Fruit fly (Drosophila melanogaster) whole organism, embryonic: ENCODE measurements around the gene ng2.
A peak's percentile ranks its signal among the peaks of the same experiment; 100 is the strongest.

Experiments
- Abd-B ChIP-seq: fragments of 200-800 bp; sonication (Bioruptor generic); optimal IDR thresholded peaks from 2 replicates; lab custom pipeline; 2018; ENCODE audit warnings: missing biosample characterization, mild to moderate bottlenecking, missing genetic modification characterization, moderate library complexity
- Atf3 ChIP-seq: fragments of 200-800 bp; sonication (Bioruptor generic); optimal IDR thresholded peaks from 3 replicates; lab custom pipeline; 2016; ENCODE audit warnings: missing biosample characterization, missing genetic modification characterization
- Atf6 ChIP-seq: fragments of 200-800 bp; sonication (Bioruptor generic); IDR thresholded peaks from 2 replicates; pipeline ENCODE4 v1.3.6; 2022; ENCODE audit warnings: missing biosample characterization, missing genetic modification characterization
- B-H2 ChIP-seq: fragments of 200-800 bp; sonication (Bioruptor generic); optimal IDR thresholded peaks from 2 replicates; lab custom pipeline; 2018; ENCODE audit warnings: missing biosample characterization, mild to moderate bottlenecking, missing genetic modification characterization
- CG10979 ChIP-seq: fragments of 200-800 bp; sonication (Bioruptor generic); optimal IDR thresholded peaks from 2 replicates; lab custom pipeline; 2018; ENCODE audit warnings: missing biosample characterization, mild to moderate bottlenecking, missing genetic modification characterization, moderate library complexity
- CG11398 ChIP-seq: fragments of 200-800 bp; sonication (Bioruptor generic); optimal IDR thresholded peaks from 2 replicates; lab custom pipeline; 2016; ENCODE audit warnings: missing biosample characterization, missing genetic modification characterization
- CG11696 ChIP-seq: fragments of 200-800 bp; sonication (Bioruptor generic); IDR thresholded peaks from 2 replicates; pipeline ENCODE4 v1.3.6; 2022; ENCODE audit warnings: missing biosample characterization, missing genetic modification characterization
- CG13287 ChIP-seq: fragments of 200-800 bp; sonication (Bioruptor generic); IDR thresholded peaks from 2 replicates; pipeline ENCODE4 v1.3.6; 2022; ENCODE audit warnings: missing biosample characterization, missing genetic modification characterization; ENCODE audit not compliant: partially characterized antibody
- CG14667 ChIP-seq: fragments of 200-800 bp; sonication (Bioruptor generic); IDR thresholded peaks from 2 replicates; pipeline ENCODE4 v1.3.6; 2022; ENCODE audit warnings: missing biosample characterization, missing genetic modification characterization
- CG17359 ChIP-seq: fragments of 200-800 bp; sonication (Bioruptor generic); optimal IDR thresholded peaks from 3 replicates; lab custom pipeline; 2018; ENCODE audit warnings: missing biosample characterization, mild to moderate bottlenecking, missing genetic modification characterization, moderate library complexity
- CG17802 ChIP-seq: fragments of 200-800 bp; sonication (Bioruptor generic); optimal IDR thresholded peaks from 2 replicates; lab custom pipeline; 2018; ENCODE audit warnings: missing biosample characterization, mild to moderate bottlenecking, missing genetic modification characterization, moderate library complexity
- CG1832 ChIP-seq: fragments of 200-800 bp; sonication (Bioruptor generic); optimal IDR thresholded peaks from 2 replicates; lab custom pipeline; 2017; ENCODE audit warnings: missing biosample characterization, mild to moderate bottlenecking, missing genetic modification characterization, inconsistent platforms
- CG3065 ChIP-seq: fragments of 200-800 bp; sonication (Bioruptor generic); optimal IDR thresholded peaks from 2 replicates; lab custom pipeline; 2016; ENCODE audit warnings: missing biosample characterization, missing genetic modification characterization
- CG32532 ChIP-seq: fragments of 200-800 bp; sonication (Bioruptor generic); IDR thresholded peaks from 2 replicates; pipeline ENCODE4 v1.3.6; 2022; ENCODE audit warnings: missing biosample characterization, missing genetic modification characterization
- CG3281 ChIP-seq: fragments of 200-800 bp; sonication (Bioruptor generic); optimal IDR thresholded peaks from 3 replicates; lab custom pipeline; 2017; ENCODE audit warnings: missing biosample characterization, mild to moderate bottlenecking, missing genetic modification characterization
- CG4404 ChIP-seq: fragments of 200-800 bp; sonication (Bioruptor generic); IDR thresholded peaks from 2 replicates; pipeline ENCODE4 v1.3.6; 2022; ENCODE audit warnings: missing biosample characterization, missing genetic modification characterization
- CG6813 ChIP-seq: fragments of 200-800 bp; sonication (Bioruptor generic); optimal IDR thresholded peaks from 2 replicates; lab custom pipeline; 2017; ENCODE audit warnings: missing biosample characterization, missing genetic modification characterization, mild to moderate bottlenecking, moderate library complexity, missing genetic modification reagents
- CG8765 ChIP-seq: fragments of 200-800 bp; sonication (Bioruptor generic); IDR thresholded peaks from 2 replicates; pipeline ENCODE4 v1.3.6; 2022; ENCODE audit warnings: missing biosample characterization, missing genetic modification characterization
- CG9437 ChIP-seq: fragments of 200-800 bp; sonication (Bioruptor generic); optimal IDR thresholded peaks from 2 replicates; lab custom pipeline; 2018; ENCODE audit warnings: missing biosample characterization, mild to moderate bottlenecking, missing genetic modification characterization
- CG9932 ChIP-seq: fragments of 200-800 bp; sonication (Bioruptor generic); IDR thresholded peaks from 2 replicates; pipeline ENCODE4 v1.3.6; 2022; ENCODE audit warnings: missing biosample characterization, missing genetic modification characterization
- Dip3 ChIP-seq: fragments of 200-800 bp; sonication (Bioruptor generic); optimal IDR thresholded peaks from 3 replicates; lab custom pipeline; 2016; ENCODE audit warnings: missing biosample characterization, missing genetic modification characterization
- HHEX ChIP-seq: fragments of 200-800 bp; sonication (Bioruptor generic); optimal IDR thresholded peaks from 3 replicates; lab custom pipeline; 2017; ENCODE audit warnings: missing biosample characterization, mild to moderate bottlenecking, missing genetic modification characterization, missing genetic modification reagents
- Hsf ChIP-seq: fragments of 200-800 bp; sonication (Bioruptor generic); optimal IDR thresholded peaks from 3 replicates; lab custom pipeline; 2016; ENCODE audit warnings: missing biosample characterization, missing genetic modification characterization
- Jarid2 ChIP-seq: fragments of 200-800 bp; sonication (Bioruptor generic); optimal IDR thresholded peaks from 3 replicates; lab custom pipeline; 2017; ENCODE audit warnings: mild to moderate bottlenecking, missing biosample characterization, missing genetic modification reagents, missing genetic modification characterization
- Kr ChIP-seq: fragments of 200-800 bp; sonication (Bioruptor generic); optimal IDR thresholded peaks from 2 replicates; lab custom pipeline; 2017; ENCODE audit warnings: missing biosample characterization, mild to moderate bottlenecking, missing genetic modification characterization
- MBD-R2 ChIP-seq: fragments of 200-800 bp; sonication (Bioruptor generic); IDR thresholded peaks from 2 replicates; pipeline ENCODE4 v1.3.6; 2022; ENCODE audit warnings: missing biosample characterization, missing genetic modification characterization
- Pdp1 ChIP-seq, 2 experiments: fragments of 200-800 bp; sonication (Bioruptor generic); optimal IDR thresholded peaks; 3 replicates each; lab custom pipeline; 2016; ENCODE audit warnings: missing biosample characterization in 2 of 2, missing genetic modification characterization in 2 of 2, mild to moderate bottlenecking in 1 of 2, moderate library complexity in 1 of 2
- Trl ChIP-seq, 3 experiments: fragments of >200 bp in 2 of 3; fragments of 200-800 bp in 1 of 3; sonication (Bioruptor generic) in 1 of 3; optimal IDR thresholded peaks; 2 replicates in 1 of 3; 3 replicates in 2 of 3; lab custom pipeline; 2016 to 2017; ENCODE audit warnings: missing biosample characterization in 1 of 3, missing genetic modification characterization in 1 of 3
- Xrp1 ChIP-seq: fragments of 200-800 bp; sonication (Bioruptor generic); IDR thresholded peaks from 2 replicates; pipeline ENCODE4 v1.3.6; 2022; ENCODE audit warnings: missing biosample characterization, missing genetic modification characterization
- az2 ChIP-seq: fragments of 200-800 bp; sonication (Bioruptor generic); optimal IDR thresholded peaks from 3 replicates; lab custom pipeline; 2016; ENCODE audit warnings: missing biosample characterization, missing genetic modification characterization
- dpn ChIP-seq, 2 experiments: fragments of 200-800 bp; sonication (Bioruptor generic); optimal IDR thresholded peaks; 3 replicates each; lab custom pipeline; 2016; ENCODE audit warnings: missing biosample characterization in 2 of 2, missing genetic modification characterization in 2 of 2
- en ChIP-seq: fragments of 200-800 bp; sonication (Bioruptor generic); optimal IDR thresholded peaks from 2 replicates; lab custom pipeline; 2016; ENCODE audit warnings: missing biosample characterization, missing genetic modification characterization
- exex ChIP-seq: fragments of 200-800 bp; sonication (Bioruptor generic); optimal IDR thresholded peaks from 4 replicates; lab custom pipeline; 2018; ENCODE audit warnings: missing biosample characterization, mild to moderate bottlenecking, missing genetic modification characterization, moderate library complexity
- gro ChIP-seq: fragments of 200-800 bp; sonication (Bioruptor generic); optimal IDR thresholded peaks from 2 replicates; lab custom pipeline; 2016; ENCODE audit warnings: missing biosample characterization, missing genetic modification characterization
- lab ChIP-seq: fragments of 200-800 bp; sonication (Bioruptor generic); optimal IDR thresholded peaks from 3 replicates; lab custom pipeline; 2017; ENCODE audit warnings: missing biosample characterization, missing genetic modification characterization, mild to moderate bottlenecking, moderate library complexity, missing genetic modification reagents
- lov ChIP-seq, 2 experiments: fragments of 200-800 bp in 1 of 2; fragments of >200 bp in 1 of 2; sonication (Bioruptor generic) in 1 of 2; IDR thresholded peaks in 1 of 2; optimal IDR thresholded peaks in 1 of 2; 2 replicates in 1 of 2; 3 replicates in 1 of 2; pipeline versions ENCODE4 v1.3.6 to Lab custom; 2017 to 2022; ENCODE audit warnings: missing biosample characterization in 1 of 2, missing genetic modification characterization in 1 of 2
- pho ChIP-seq: fragments of 200-800 bp; sonication (Bioruptor generic); optimal IDR thresholded peaks from 2 replicates; lab custom pipeline; 2016; ENCODE audit warnings: missing biosample characterization, missing genetic modification characterization
- phol ChIP-seq: fragments of 200-800 bp; sonication (Bioruptor generic); optimal IDR thresholded peaks from 3 replicates; lab custom pipeline; 2018; ENCODE audit warnings: missing biosample characterization, mild to moderate bottlenecking, missing genetic modification characterization, moderate library complexity
- psq ChIP-seq: fragments of 200-800 bp; sonication (Bioruptor generic); optimal IDR thresholded peaks from 2 replicates; lab custom pipeline; 2017; ENCODE audit warnings: missing biosample characterization, missing genetic modification characterization
- run ChIP-seq: fragments of 200-800 bp; sonication (Bioruptor generic); optimal IDR thresholded peaks from 3 replicates; lab custom pipeline; 2018; ENCODE audit warnings: missing biosample characterization, mild to moderate bottlenecking, missing genetic modification characterization
- sima ChIP-seq: fragments of 200-800 bp; sonication (Bioruptor generic); optimal IDR thresholded peaks from 2 replicates; lab custom pipeline; 2016; ENCODE audit warnings: missing biosample characterization, missing genetic modification characterization
- so ChIP-seq: fragments of 200-800 bp; sonication (Bioruptor generic); IDR thresholded peaks from 3 replicates; pipeline ENCODE4 v1.3.6; 2022; ENCODE audit warnings: missing biosample characterization, missing genetic modification characterization
- sug ChIP-seq: fragments of 200-800 bp; optimal IDR thresholded peaks from 2 replicates; lab custom pipeline; 2019; ENCODE audit warnings: missing biosample characterization, mild to moderate bottlenecking, missing genetic modification characterization, moderate library complexity
- toy ChIP-seq: fragments of 200-800 bp; sonication (Bioruptor generic); IDR thresholded peaks from 2 replicates; pipeline ENCODE4 v1.3.6; 2022; ENCODE audit warnings: missing biosample characterization, missing genetic modification characterization
- trem ChIP-seq: fragments of 200-800 bp; optimal IDR thresholded peaks from 3 replicates; lab custom pipeline; 2019; ENCODE audit warnings: missing biosample characterization, mild to moderate bottlenecking, missing genetic modification characterization, moderate library complexity
- vvl ChIP-seq: fragments of 200-800 bp; sonication (Bioruptor generic); IDR thresholded peaks from 2 replicates; pipeline ENCODE4 v1.3.6; 2022; ENCODE audit warnings: missing biosample characterization, missing genetic modification characterization
- wek ChIP-seq: fragments of 200-800 bp; sonication (Bioruptor generic); optimal IDR thresholded peaks from 3 replicates; lab custom pipeline; 2018; ENCODE audit warnings: missing biosample characterization, mild to moderate bottlenecking, missing genetic modification characterization, moderate library complexity

The ng2 gene

DNA sequence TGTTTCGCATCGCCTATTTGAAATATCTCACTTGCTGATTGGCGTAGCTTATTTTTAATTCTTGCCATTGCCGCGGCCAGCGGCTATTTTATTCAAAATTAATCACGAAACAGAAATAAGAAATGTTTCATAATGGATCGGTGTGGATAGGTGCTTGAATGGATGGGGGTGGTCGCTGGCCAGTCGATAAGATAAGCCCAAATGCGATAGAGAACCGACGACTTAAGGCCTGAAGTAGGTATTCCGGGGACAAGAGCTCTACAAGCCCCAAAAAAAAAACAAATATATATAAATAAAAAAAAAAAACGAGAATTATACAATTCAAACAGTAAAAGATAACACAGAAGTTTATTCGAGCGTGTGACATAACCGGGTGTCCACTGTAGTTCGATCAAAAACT is 20.2 kb upstream of the ng2 start (continued):
- TF ChIP-seq Jarid2 (no peak), Atf3 (GFP tag; lab: Kevin White, UChicago) (no peak), CG17359 (peak; percentile 25), lab (GFP tag; lab: Kevin White, UChicago) (peak; percentile 57), exex (tag; lab: Kevin White, UChicago) (peak; percentile 81), CG1832 (GFP tag; lab: Kevin White, UChicago) (no peak), az2 (GFP tag; lab: Kevin White, UChicago) (no peak), Dip3 (GFP tag; lab: Kevin White, UChicago) (no peak), trem (tag; lab: Kevin White, UChicago) (no peak), CG10979 (no peak), vvl (no peak), Pdp1 (GFP tag; optimal IDR thresholded peaks at IDR 0.05; lab: Kevin White, UChicago) (peak in 1 of 2 experiments; percentile 69), dpn (GFP tag; optimal IDR thresholded peaks at IDR 0.05; lab: Kevin White, UChicago) (no peak), run (tag; lab: Kevin White, UChicago) (no peak), sug (tag; lab: Kevin White, UChicago) (peak; percentile 39), Xrp1 (GFP tag; lab: Robert Waterston, UW) (no peak)

dm6 chrX:3255569-3256309 is 15.4 kb upstream of the ng2 start:
- no peak for TF ChIP-seq lov (optimal IDR thresholded peaks at IDR 0.05; lab: Kevin White, UChicago)
- no peak for TF ChIP-seq lov (GFP tag; IDR thresholded peaks at IDR 0.05; lab: Robert Waterston, UW)
- peak; percentile 91 for TF ChIP-seq CG11398 (GFP tag; lab: Kevin White, UChicago)
- TF ChIP-seq CG4404, result peak; percentile 81
- TF ChIP-seq Pdp1 (GFP tag; optimal IDR thresholded peaks at IDR 0.05; lab: Kevin White, UChicago), result peak; percentile 77 to 87
- peak; percentile 79 for TF ChIP-seq CG11696 (GFP tag; lab: Robert Waterston, UW)
- TF ChIP-seq MBD-R2, result peak; percentile 82; the same call in 1 of the 2 replicates
- peak; percentile 85 for TF ChIP-seq B-H2
- TF ChIP-seq Trl (optimal IDR thresholded peaks at IDR 0.05; lab: Kevin White, UChicago), result no peak
- TF ChIP-seq Trl (GFP tag; optimal IDR thresholded peaks at IDR 0.05; lab: Kevin White, UChicago), result peak; percentile 83
- TF ChIP-seq Abd-B (GFP tag; lab: Kevin White, UChicago), result peak; percentile 87
- TF ChIP-seq Kr (GFP tag; lab: Kevin White, UChicago), result no peak
- peak; percentile 81 for TF ChIP-seq psq (GFP tag; lab: Kevin White, UChicago)
- TF ChIP-seq gro (GFP tag; lab: Kevin White, UChicago), result peak; percentile 95
- peak; percentile 98 for TF ChIP-seq CG3281 (GFP tag; lab: Kevin White, UChicago)
- TF ChIP-seq CG14667 (GFP tag; lab: Robert Waterston, UW), result peak; percentile 83
- peak; percentile 71 for TF ChIP-seq CG17802
- peak; percentile 39; the same call in 1 of the 2 replicates for TF ChIP-seq CG13287
- TF ChIP-seq CG3065 (GFP tag; lab: Kevin White, UChicago), result peak; percentile 82
- TF ChIP-seq Atf6 (GFP tag; lab: Robert Waterston, UW), result peak; percentile 96
- TF ChIP-seq toy (GFP tag; lab: Robert Waterston, UW), result peak; percentile 73
- peak; percentile 96 for TF ChIP-seq CG32532 (GFP tag; lab: Robert Waterston, UW)
- TF ChIP-seq CG9437 (GFP tag; lab: Kevin White, UChicago), result peak; percentile 93
- TF ChIP-seq HHEX (GFP tag; lab: Kevin White, UChicago), result peak; percentile 95
- TF ChIP-seq pho (GFP tag; lab: Kevin White, UChicago), result peak; percentile 98
- no peak for TF ChIP-seq sima (GFP tag; lab: Kevin White, UChicago)
- TF ChIP-seq CG8765 (GFP tag; lab: Robert Waterston, UW), result peak; percentile 41; the same call in 1 of the 2 replicates
- peak; percentile 93 for TF ChIP-seq CG6813
- TF ChIP-seq phol (tag; lab: Kevin White, UChicago), result peak; percentile 96
- peak; percentile 81 for TF ChIP-seq en
- peak; percentile 51 for TF ChIP-seq wek (GFP tag; lab: Kevin White, UChicago)
- peak; percentile 91 for TF ChIP-seq CG10979
- TF ChIP-seq CG9932 (GFP tag; lab: Robert Waterston, UW), result peak; percentile 93
- TF ChIP-seq Hsf, result peak; percentile 96
- peak; percentile 93 for TF ChIP-seq so (GFP tag; lab: Robert Waterston, UW)
